Fruit fly (Drosophila melanogaster) whole organism, embryonic: ENCODE results near the gene eca.

Experiments
- CG10543 ChIP-seq: fragments of 200-800 bp; sonication (Bioruptor generic); optimal IDR thresholded peaks from 3 replicates; lab custom pipeline; 2017; ENCODE audit warnings: missing biosample characterization, mild to moderate bottlenecking, missing genetic modification characterization, moderate library complexity
- Hr78 ChIP-seq, 2 experiments: fragments of 200-800 bp in 1 of 2; fragments of >200 bp in 1 of 2; sonication (Bioruptor generic) in 1 of 2; optimal IDR thresholded peaks; 2 replicates each; lab custom pipeline; 2017 to 2019; ENCODE audit warnings: missing biosample characterization in 2 of 2, missing genetic modification characterization in 2 of 2, mild to moderate bottlenecking in 1 of 2, moderate library complexity in 1 of 2
- Jarid2 ChIP-seq: fragments of 200-800 bp; sonication (Bioruptor generic); optimal IDR thresholded peaks from 3 replicates; lab custom pipeline; 2017; ENCODE audit warnings: mild to moderate bottlenecking, missing biosample characterization, missing genetic modification reagents, missing genetic modification characterization
- Kr ChIP-seq: fragments of 200-800 bp; sonication (Bioruptor generic); optimal IDR thresholded peaks from 2 replicates; lab custom pipeline; 2017; ENCODE audit warnings: missing biosample characterization, mild to moderate bottlenecking, missing genetic modification characterization
- abd-A ChIP-seq: fragments of 200-800 bp; sonication (Bioruptor generic); optimal IDR thresholded peaks from 3 replicates; lab custom pipeline; 2019; ENCODE audit warnings: missing biosample characterization, mild to moderate bottlenecking, missing genetic modification characterization, moderate library complexity
- ci ChIP-seq: fragments of 200-800 bp; sonication (Bioruptor generic); IDR thresholded peaks from 3 replicates; pipeline ENCODE4 v1.3.6; 2022; ENCODE audit warnings: missing biosample characterization, missing genetic modification characterization
- croc ChIP-seq: fragments of 200-800 bp; sonication (Bioruptor generic); conservative IDR thresholded peaks from 3 replicates; pipeline ENCODE4 v1.3.6; 2022; ENCODE audit warnings: missing biosample characterization, missing genetic modification characterization

dm6 chr3R:9684125-9684524 lies 1.2 kb downstream of the eca start, which contains the start of gene CG9444:
- TF ChIP-seq CG10543 (GFP tag; lab: Kevin White, UChicago) = no peak
- no peak for TF ChIP-seq Jarid2 (GFP tag; lab: Kevin White, UChicago)
- no peak for TF ChIP-seq abd-A (tag; lab: Kevin White, UChicago)
- TF ChIP-seq Hr78 (GFP tag; optimal IDR thresholded peaks at IDR 0.05; lab: Kevin White, UChicago) = peak in 1 of 2 experiments; percentile 50
- no peak for TF ChIP-seq ci (GFP tag; lab: Robert Waterston, UW)
- no peak for TF ChIP-seq Kr (GFP tag; lab: Kevin White, UChicago)
- TF ChIP-seq croc = no peak
